Fruit fly (Drosophila melanogaster): Measurements from ENCODE around the gene lqf.

dm6 chr3L:7562310-7562709 is 33.7 kb downstream of the lqf start, which contains the start of gene frac:
- no peak for TF ChIP-seq CG12768 (GFP tag; optimal IDR thresholded peaks at IDR 0.05)
- no peak for TF ChIP-seq CG7101 (tag; optimal IDR thresholded peaks at IDR 0.05)
- no peak for TF ChIP-seq Mnt (GFP tag; optimal IDR thresholded peaks at IDR 0.05)
- TF ChIP-seq CG11617 (GFP tag; optimal IDR thresholded peaks at IDR 0.05) = no peak

Data from whole organism, adult.